Worm (Caenorhabditis elegans) whole organism, L4/young adult: ENCODE results near the gene col-131.

Experiments
- W03F9.2 ChIP-seq: fragments of 150-350 bp; optimal IDR thresholded peaks from 2 replicates; lab custom pipeline; 2014; ENCODE audit warnings: missing biosample characterization, missing genetic modification characterization
- dao-5 ChIP-seq: sonication (generic microtip); optimal IDR thresholded peaks from 2 replicates; lab custom pipeline; 2016; ENCODE audit warnings: missing genotype, missing genetic modification characterization, moderate library complexity, missing compliant biosample characterization
- him-1 ChIP-seq: sonication (generic microtip); optimal IDR thresholded peaks from 2 replicates; lab custom pipeline; 2016; ENCODE audit warnings: missing genotype, missing genetic modification reagents, missing genetic modification characterization, missing compliant biosample characterization

The col-131 gene

DNA sequence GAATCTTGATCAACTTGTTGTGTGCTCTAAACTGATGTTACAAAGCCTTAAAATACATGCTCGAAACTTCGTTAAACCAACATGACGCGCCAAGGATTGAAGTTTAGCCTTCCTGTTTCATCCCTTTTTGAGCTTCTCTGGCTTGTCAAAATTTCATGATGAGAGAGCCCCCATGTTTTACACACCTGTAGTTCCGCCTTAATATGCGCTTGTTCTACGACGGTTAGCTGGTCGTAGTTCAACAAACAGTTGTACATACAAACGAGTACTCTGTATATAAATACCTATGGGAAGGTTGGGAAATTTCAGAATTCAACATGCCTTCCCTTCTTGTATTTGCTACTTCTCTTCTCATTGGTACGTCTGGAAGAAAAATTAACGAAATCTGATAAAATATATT is 1.4 kb upstream of the col-131 start, which contains the start of gene scl-6:
Gene scl-6, plus strand, starts transcription at position 301 of the 400 bp plus-strand sequence.
- no peak for TF ChIP-seq him-1 (tag; lab: Kevin White, UChicago)
- TF ChIP-seq W03F9.2 (tag; lab: Kevin White, UChicago) = no peak
- TF ChIP-seq dao-5 (tag; lab: Kevin White, UChicago) = no peak

DNA sequence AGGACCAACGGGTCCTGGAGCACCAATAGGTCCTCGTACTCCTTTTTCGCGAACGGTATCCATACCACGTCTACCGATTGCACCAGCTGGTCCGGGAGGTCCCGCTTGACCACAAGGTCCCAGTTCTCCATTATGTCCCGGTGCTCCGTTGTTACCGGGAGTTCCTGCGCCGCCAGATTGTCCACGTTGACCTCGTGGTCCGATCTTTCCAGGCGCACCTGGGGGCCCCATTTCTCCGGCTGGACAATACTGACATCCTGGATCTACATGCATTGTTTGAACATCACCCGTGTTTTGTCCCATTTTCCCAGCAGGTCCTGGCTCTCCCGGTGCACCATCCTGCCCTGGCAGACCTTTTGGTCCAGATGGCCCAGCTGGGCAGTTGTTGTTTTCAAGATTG is 1.1 kb downstream of the col-131 start:
- no peak for TF ChIP-seq him-1 (tag; lab: Kevin White, UChicago)
- no peak for TF ChIP-seq dao-5 (tag; lab: Kevin White, UChicago)
- no peak for TF ChIP-seq W03F9.2 (tag; lab: Kevin White, UChicago)

DNA sequence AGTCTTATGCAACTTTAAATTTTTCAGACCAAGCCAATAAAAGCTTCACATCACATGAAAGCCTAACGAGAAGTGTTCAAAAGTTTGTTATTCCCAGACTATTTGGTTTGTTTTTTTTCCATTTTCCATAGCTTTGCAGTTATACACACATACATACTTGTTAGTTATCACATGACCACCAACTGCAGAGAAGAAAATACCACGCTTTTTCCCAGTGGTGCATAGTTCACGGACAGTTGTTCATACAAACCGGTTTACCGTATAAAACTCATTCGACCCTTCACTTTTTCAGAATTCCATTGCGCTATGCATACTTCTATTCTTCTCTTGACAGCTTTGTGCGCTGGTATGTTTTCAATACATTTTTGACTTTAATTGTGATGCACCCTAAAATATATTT is 3.4 kb downstream of the col-131 start, which contains the start of gene scl-5:
Gene scl-5, plus strand, starts transcription at position 301 of the 400 bp plus-strand sequence.
- TF ChIP-seq him-1 (tag; lab: Kevin White, UChicago) (no peak), W03F9.2 (tag; lab: Kevin White, UChicago) (no peak), dao-5 (tag; lab: Kevin White, UChicago) (no peak)

DNA sequence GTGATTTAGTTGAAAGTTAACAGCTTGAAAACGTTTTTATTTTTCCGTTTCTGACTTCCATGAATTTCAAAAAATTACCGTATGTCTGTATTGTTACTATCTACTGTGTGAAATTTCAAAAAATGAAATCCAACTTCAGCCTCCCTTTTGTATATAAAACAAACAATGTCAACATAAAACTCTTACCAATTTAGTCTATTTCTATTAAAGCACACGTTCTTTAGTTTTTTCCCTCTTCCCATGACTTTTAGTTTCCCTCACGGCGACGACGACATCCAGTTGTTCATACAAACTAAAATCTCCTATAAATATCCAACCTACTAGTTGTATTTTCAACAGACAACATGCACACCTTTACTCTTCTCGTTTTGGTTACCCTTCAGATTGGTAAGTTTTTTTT is 7.8 kb downstream of the col-131 start, which contains the start of gene scl-3:
Gene scl-3, plus strand, starts transcription at position 301 of the 400 bp plus-strand sequence.
- TF ChIP-seq W03F9.2 (tag; lab: Kevin White, UChicago) = no peak
- TF ChIP-seq dao-5 (tag; lab: Kevin White, UChicago) = no peak
- no peak for TF ChIP-seq him-1 (tag; lab: Kevin White, UChicago)

DNA sequence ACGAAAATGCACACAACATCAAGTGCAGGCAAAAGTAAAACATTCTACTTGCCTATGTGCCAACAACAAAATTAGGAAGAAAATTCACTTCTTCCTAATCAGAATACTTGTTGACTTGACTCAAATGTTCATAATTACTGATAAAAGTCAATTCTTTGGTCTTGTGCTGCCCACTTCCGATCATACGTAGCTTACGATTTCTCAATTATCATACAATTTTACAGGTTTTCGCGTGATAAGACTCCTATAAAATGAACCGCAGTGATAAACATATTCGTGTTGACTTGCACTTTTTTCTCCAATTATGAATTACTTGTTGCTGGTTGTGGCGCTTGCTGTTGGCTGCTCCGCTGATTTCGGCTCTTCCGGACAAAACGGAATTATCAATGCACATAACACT is 9.7 kb downstream of the col-131 start, which contains the start of gene scl-2:
Gene scl-2, plus strand, starts transcription at position 293 of the 400 bp plus-strand sequence.
- TF ChIP-seq dao-5 (tag; lab: Kevin White, UChicago) = no peak
- no peak for TF ChIP-seq W03F9.2 (tag; lab: Kevin White, UChicago)

DNA sequence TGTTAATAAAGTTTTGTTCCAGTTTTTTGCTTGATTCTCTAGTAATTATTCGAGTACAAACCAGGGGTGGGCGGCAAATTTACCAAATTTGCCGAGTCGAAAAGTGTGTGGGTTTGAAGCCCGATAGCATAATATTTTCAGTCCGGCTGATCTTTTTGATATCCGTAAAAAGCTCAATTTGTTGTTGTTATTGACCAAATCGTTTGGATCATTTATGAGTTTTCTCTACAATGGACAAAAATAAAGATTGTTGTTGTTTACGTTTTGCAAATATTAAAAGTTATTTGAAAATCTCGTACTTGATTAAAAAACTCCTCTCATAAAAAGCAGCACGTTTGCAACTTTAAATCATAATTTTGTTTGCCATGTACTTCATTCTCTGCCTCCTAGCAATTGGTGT is 11.1 kb downstream of the col-131 start, which contains the start of gene scl-1:
Gene scl-1, plus strand, starts transcription at position 301 of the 400 bp plus-strand sequence.
- TF ChIP-seq him-1 (tag; lab: Kevin White, UChicago) (no peak), dao-5 (tag; lab: Kevin White, UChicago) (no peak), W03F9.2 (tag; lab: Kevin White, UChicago) (no peak)

DNA sequence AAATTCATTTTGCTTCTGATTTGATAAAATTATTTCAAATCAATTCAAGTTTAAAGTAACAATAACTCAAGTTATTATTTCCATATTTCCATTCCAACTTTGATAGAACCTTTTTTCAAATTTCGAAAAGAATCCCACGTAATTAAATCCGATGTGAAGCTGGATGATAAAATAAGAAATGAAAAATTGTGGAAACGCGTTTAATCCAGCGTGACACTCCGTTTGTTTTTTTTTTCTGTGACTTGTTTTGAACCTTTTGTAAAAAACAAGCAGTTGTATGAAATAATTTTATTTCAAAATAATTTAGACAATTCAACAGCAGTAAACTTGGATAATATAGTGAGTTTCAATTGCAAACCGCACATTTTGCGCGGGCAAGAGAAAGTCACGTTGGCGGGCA is 14.5 kb downstream of the col-131 start, which contains the start of gene F49E11.7:
Gene F49E11.7, plus strand, starts transcription at position 301 of the 400 bp plus-strand sequence.
- TF ChIP-seq W03F9.2 (tag; lab: Kevin White, UChicago) = no peak
- no peak for TF ChIP-seq him-1 (tag; lab: Kevin White, UChicago)
- no peak for TF ChIP-seq dao-5 (tag; lab: Kevin White, UChicago)

DNA sequence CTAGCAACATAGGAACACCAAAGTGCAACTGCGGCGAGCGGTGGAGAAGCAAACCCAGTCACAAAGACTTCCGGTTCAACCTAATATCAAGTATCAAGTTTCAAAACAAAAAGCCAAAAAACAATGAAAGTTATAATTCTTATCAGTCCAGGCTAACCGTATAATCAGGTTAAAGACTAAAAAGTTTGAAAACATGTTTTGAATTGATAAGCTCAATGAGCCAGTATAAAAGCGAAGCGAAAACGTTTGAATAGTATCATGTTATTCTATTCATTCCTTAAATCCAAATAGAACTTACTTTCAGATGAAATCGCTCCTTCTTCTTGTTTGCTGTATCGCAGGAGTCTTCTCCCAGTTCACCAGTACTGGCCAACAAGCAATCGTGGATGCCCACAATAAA is 16.0 kb downstream of the col-131 start, which contains the start of gene scl-11:
Gene scl-11, plus strand, starts transcription at position 301 of the 400 bp plus-strand sequence.
- TF ChIP-seq W03F9.2 (tag; lab: Kevin White, UChicago) (no peak), dao-5 (tag; lab: Kevin White, UChicago) (no peak), him-1 (tag; lab: Kevin White, UChicago) (no peak)

DNA sequence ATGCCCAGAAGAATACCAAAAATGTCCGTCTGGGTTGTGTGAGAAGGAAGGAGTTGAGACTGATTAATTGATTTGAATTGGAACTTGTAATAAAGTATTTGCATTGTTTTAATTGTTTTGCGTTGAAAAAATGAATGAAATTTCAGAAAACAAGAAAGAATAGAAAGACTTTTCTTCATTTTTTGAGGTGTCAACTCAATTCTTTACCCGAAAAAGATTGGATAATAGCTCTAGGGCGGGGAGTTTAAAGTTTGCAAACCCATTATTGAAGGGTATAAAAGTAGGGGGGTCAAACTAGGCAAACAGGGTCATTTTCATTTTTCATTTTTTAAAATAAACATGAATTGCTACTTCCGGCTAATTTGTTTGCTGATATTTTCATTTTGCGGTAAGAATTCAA is 18.9 kb downstream of the col-131 start, which contains the start of gene scl-10:
Gene scl-10, plus strand, starts transcription at position 301 of the 400 bp plus-strand sequence.
- TF ChIP-seq dao-5 (tag; lab: Kevin White, UChicago) (no peak), him-1 (tag; lab: Kevin White, UChicago) (no peak)

DNA sequence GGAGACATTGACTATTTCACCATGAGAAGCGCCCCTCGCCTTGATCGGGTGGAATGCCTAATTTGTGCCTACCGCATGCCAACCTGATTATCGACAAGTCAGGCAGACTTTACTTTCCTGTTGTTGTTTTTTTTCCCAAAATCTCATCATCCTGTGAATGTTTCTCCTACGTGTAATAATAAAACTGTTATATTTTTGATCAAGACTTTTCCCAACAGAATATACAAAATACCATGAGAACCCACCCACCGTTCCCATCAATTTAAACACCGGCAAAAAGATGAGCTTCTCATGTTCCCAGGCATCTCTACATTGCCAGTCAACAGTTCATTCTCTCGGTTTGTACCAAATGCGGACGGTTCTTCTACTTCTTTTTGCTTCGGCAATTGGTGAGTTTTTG is 20.3 kb downstream of the col-131 start, which contains the start of gene scl-9:
Gene scl-9, plus strand, starts transcription at position 301 of the 400 bp plus-strand sequence.
- TF ChIP-seq W03F9.2 (tag; lab: Kevin White, UChicago) (no peak), dao-5 (tag; lab: Kevin White, UChicago) (no peak), him-1 (tag; lab: Kevin White, UChicago) (no peak)

DNA sequence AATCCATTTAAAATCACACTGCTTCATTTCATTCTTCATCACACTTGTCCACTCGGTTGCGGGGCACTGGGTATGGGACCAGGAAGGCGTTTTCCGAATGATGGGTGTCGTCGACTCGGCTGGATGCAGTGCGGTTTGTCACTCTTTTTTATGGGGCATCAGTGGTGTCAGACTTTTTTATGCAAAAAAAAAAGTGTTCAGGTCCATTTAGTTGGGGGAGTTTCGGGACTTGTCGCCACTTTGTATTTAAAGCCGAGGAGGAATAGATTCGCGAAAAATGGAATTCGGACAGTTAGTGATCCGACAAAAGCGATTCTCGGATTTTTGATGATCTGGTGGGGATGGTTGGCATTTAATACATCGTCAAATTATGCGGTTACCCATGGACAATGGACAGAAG is 22.1 kb downstream of the col-131 start:
- TF ChIP-seq dao-5 (tag; lab: Kevin White, UChicago) = no peak
- no peak for TF ChIP-seq W03F9.2 (tag; lab: Kevin White, UChicago)
- TF ChIP-seq him-1 (tag; lab: Kevin White, UChicago) = no peak

DNA sequence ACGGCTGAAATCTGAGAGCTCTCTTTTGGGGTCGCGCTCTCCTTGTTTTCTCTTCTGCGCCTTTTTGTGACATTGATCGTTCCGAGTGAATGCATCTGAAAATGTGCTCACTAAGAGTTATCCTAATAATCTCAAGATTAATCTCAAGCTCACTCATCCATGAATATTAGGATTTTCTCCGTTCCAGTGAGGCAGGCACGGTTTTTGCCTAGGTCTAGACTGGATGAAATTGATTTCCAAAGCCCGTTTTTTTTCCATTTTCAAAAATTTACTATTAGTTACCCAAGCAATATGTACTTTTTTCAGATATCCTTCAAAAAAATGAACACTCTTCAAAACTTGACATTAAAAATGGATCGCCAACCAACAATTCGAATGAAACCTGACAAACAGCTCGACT is 25.0 kb downstream of the col-131 start, which contains the start of gene amt-2:
Gene amt-2, plus strand, starts transcription at position 301 of the 400 bp plus-strand sequence.
- TF ChIP-seq W03F9.2 (tag; lab: Kevin White, UChicago) = no peak
- no peak for TF ChIP-seq him-1 (tag; lab: Kevin White, UChicago)
- no peak for TF ChIP-seq dao-5 (tag; lab: Kevin White, UChicago)

DNA sequence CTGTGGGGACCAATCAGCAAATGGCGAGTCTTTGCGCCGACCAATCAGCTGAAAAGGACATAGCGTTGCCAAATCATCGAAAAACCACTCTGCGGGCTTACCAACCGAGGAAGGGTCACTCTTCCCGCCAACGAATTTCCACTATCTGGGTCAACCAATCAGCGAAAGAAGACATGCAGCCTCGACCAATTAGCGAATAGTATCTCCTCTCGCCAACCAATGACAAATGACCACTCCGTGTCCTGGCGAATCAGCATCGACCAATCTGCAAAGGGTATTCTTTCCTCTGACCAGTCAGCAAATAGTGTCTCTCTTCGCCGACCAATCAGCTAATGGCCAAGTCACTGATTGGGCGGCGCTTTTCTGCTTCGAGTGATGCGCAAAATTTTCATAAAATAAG is 25.6 kb downstream of the col-131 start:
- TF ChIP-seq dao-5 (tag; lab: Kevin White, UChicago) (no peak), W03F9.2 (tag; lab: Kevin White, UChicago) (no peak), him-1 (tag; lab: Kevin White, UChicago) (no peak)

DNA sequence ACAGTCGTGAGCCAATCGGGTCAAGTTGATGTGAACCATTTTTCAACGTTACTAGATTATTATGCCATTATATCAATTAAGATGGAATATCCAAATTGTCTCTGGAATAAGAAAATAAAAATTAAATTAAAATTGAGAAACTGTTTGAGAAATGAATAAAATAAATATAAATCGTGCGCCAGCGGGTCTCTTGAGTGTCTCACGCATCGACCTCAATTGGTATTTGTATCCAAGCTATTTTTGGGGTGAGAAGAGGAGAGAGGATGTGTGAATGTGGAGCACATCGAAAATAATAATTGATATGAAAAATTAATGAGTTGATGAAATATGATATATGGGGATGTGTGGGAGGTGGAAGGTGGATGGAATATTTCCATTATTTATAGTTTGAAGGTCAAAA is 28.2 kb downstream of the col-131 start, which contains the start of gene F49E11.2:
Gene F49E11.2, minus strand, starts transcription at position 101 of the 400 bp plus-strand sequence.
- no peak for TF ChIP-seq dao-5 (tag; lab: Kevin White, UChicago)
- TF ChIP-seq W03F9.2 (tag; lab: Kevin White, UChicago) = no peak
- no peak for TF ChIP-seq him-1 (tag; lab: Kevin White, UChicago)
